Fruit fly (Drosophila melanogaster): ENCODE measurements around the gene Cyp4e3.

DNA sequence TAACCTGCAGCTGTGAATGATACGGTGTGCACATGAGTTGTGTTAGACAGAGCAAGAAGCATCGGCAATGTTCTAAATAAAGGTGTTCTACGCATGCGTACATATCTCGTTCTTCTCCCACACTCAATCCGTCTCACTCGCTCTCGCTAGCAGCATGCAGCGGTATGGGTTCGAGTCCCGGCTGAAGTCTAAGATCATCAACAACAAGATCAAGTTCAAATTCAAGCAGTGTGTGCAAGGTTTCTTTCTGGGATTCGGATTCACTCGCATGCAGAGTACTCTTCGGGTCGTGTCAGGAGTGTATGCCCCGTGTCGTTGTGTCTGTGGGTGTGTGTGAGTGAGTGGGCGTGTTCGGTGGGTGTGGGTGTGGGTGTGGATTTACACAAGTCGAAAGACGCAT lies 18.6 kb downstream of the Cyp4e3 start:
- no peak for TF ChIP-seq dl (GFP tag; optimal IDR thresholded peaks at IDR 0.05; ENCODE audit: insufficient read depth in 1 of 2, partially characterized antibody in 2 of 2)
- no peak for TF ChIP-seq psq (GFP tag; optimal IDR thresholded peaks at IDR 0.05)
- TF ChIP-seq jim (GFP tag; optimal IDR thresholded peaks at IDR 0.05), result no peak
- no peak for TF ChIP-seq Rel (GFP tag; optimal IDR thresholded peaks at IDR 0.05)
- TF ChIP-seq Rel (tag; optimal IDR thresholded peaks at IDR 0.05), result no peak
- TF ChIP-seq pan (optimal IDR thresholded peaks at IDR 0.05), result no peak
- TF ChIP-seq usp (GFP tag; optimal IDR thresholded peaks at IDR 0.05), result no peak
- no peak for TF ChIP-seq woc (GFP tag; optimal IDR thresholded peaks at IDR 0.05)
- no peak for TF ChIP-seq GATAd (GFP tag; optimal IDR thresholded peaks at IDR 0.05)
- no peak for TF ChIP-seq Hr83 (GFP tag; optimal IDR thresholded peaks at IDR 0.05; ENCODE audit: poor library complexity, severe bottlenecking)
- no peak for TF ChIP-seq OdsH (GFP tag; optimal IDR thresholded peaks at IDR 0.05)
- TF ChIP-seq brk (GFP tag; optimal IDR thresholded peaks at IDR 0.05), result no peak

Data from whole organism, wandering third instar larva.